Worm (Caenorhabditis elegans) whole organism, mixed stage, embryonic: Measurements from ENCODE around the gene C25A11.2.
A peak's percentile ranks its signal among the peaks of the same experiment; 100 is the strongest.

Experiments used
- M03D4.4 ChIP-seq: sonication (generic microtip); optimal IDR thresholded peaks from 2 replicates; lab custom pipeline; 2017; ENCODE audit warnings: mild to moderate bottlenecking, missing genetic modification characterization, missing compliant biosample characterization
- bed-3 ChIP-seq: fragments of 200-800 bp; sonication (Bioruptor generic); optimal IDR thresholded peaks from 3 replicates; lab custom pipeline; 2018; ENCODE audit warnings: mild to moderate bottlenecking, missing genetic modification characterization, moderate library complexity, missing compliant biosample characterization
- blmp-1 ChIP-seq: fragments of 150-350 bp; optimal IDR thresholded peaks from 2 replicates; lab custom pipeline; 2014; ENCODE audit warnings: missing biosample characterization, missing genetic modification characterization
- ceh-39 ChIP-seq: fragments of 150-350 bp; optimal IDR thresholded peaks from 2 replicates; lab custom pipeline; 2014; ENCODE audit warnings: missing biosample characterization, missing genetic modification characterization
- ceh-43 ChIP-seq: fragments of 200-800 bp; sonication (Bioruptor generic); optimal IDR thresholded peaks from 2 replicates; lab custom pipeline; 2018; ENCODE audit warnings: mild to moderate bottlenecking, missing genetic modification characterization, moderate library complexity, missing compliant biosample characterization
- ceh-83 ChIP-seq: fragments of 200-800 bp; sonication (Bioruptor generic); optimal IDR thresholded peaks from 2 replicates; lab custom pipeline; 2018; ENCODE audit warnings: mild to moderate bottlenecking, missing genetic modification characterization, missing compliant biosample characterization
- ces-1 ChIP-seq: fragments of 150-350 bp; optimal IDR thresholded peaks from 2 replicates; lab custom pipeline; 2014; ENCODE audit warnings: missing biosample characterization, missing genetic modification reagents, missing genetic modification characterization
- cnd-1 ChIP-seq: fragments of 200-800 bp; sonication (Bioruptor generic); optimal IDR thresholded peaks from 2 replicates; lab custom pipeline; 2018; ENCODE audit warnings: mild to moderate bottlenecking, missing genetic modification characterization, missing compliant biosample characterization
- drap-1 ChIP-seq: fragments of 200-800 bp; sonication (Bioruptor generic); optimal IDR thresholded peaks from 3 replicates; lab custom pipeline; 2018; ENCODE audit warnings: mild to moderate bottlenecking, missing genetic modification characterization, missing compliant biosample characterization
- elt-1 ChIP-seq: sonication (generic microtip); optimal IDR thresholded peaks from 2 replicates; lab custom pipeline; 2017; ENCODE audit warnings: missing genetic modification characterization, mild to moderate bottlenecking, missing compliant biosample characterization, antibody characterized with exemption, moderate library complexity, borderline replicate concordance; ENCODE audit not compliant: insufficient read depth
- elt-3 ChIP-seq: fragments of 150-350 bp; optimal IDR thresholded peaks from 2 replicates; lab custom pipeline; 2014; ENCODE audit warnings: missing biosample characterization, missing genetic modification characterization
- flh-1 ChIP-seq: fragments of 200-800 bp; sonication (Bioruptor generic); optimal IDR thresholded peaks from 2 replicates; lab custom pipeline; 2018; ENCODE audit warnings: mild to moderate bottlenecking, missing genetic modification characterization, moderate library complexity, missing compliant biosample characterization
- ham-2 ChIP-seq: fragments of 200-800 bp; sonication (Bioruptor generic); optimal IDR thresholded peaks from 2 replicates; lab custom pipeline; 2018; ENCODE audit warnings: mild to moderate bottlenecking, missing genetic modification characterization, missing compliant biosample characterization
- hlh-1 ChIP-seq: fragments of 150-350 bp; optimal IDR thresholded peaks from 2 replicates; lab custom pipeline; 2014; ENCODE audit warnings: missing biosample characterization, missing genetic modification reagents, missing genetic modification characterization
- lin-13 ChIP-seq: fragments of 150-350 bp; optimal IDR thresholded peaks from 2 replicates; lab custom pipeline; 2014; ENCODE audit warnings: missing biosample characterization, missing genetic modification characterization
- lin-32 ChIP-seq: fragments of 200-800 bp; sonication (Bioruptor generic); optimal IDR thresholded peaks from 2 replicates; lab custom pipeline; 2018; ENCODE audit warnings: mild to moderate bottlenecking, missing genetic modification characterization, missing compliant biosample characterization
- lsy-2 ChIP-seq: fragments of 150-350 bp; optimal IDR thresholded peaks from 2 replicates; lab custom pipeline; 2014; ENCODE audit warnings: missing biosample characterization, missing genetic modification characterization
- mab-5 ChIP-seq: fragments of 150-350 bp; optimal IDR thresholded peaks from 2 replicates; lab custom pipeline; 2014; ENCODE audit warnings: missing biosample characterization, missing genetic modification characterization
- mep-1 ChIP-seq: fragments of 150-350 bp; optimal IDR thresholded peaks from 2 replicates; lab custom pipeline; 2017; ENCODE audit warnings: missing biosample characterization, missing genetic modification reagents, missing genetic modification characterization, inconsistent platforms
- mls-2 ChIP-seq: sonication (generic microtip); optimal IDR thresholded peaks from 2 replicates; lab custom pipeline; 2016; ENCODE audit warnings: mild to moderate bottlenecking, missing genetic modification characterization, moderate library complexity, missing compliant biosample characterization
- nhr-12 ChIP-seq: fragments of 150-350 bp; optimal IDR thresholded peaks from 2 replicates; lab custom pipeline; 2014; ENCODE audit warnings: missing biosample characterization, missing genetic modification characterization
- nhr-2 ChIP-seq: fragments of 150-350 bp; optimal IDR thresholded peaks from 2 replicates; lab custom pipeline; 2014; ENCODE audit warnings: missing biosample characterization, missing genetic modification characterization
- nhr-237 ChIP-seq: fragments of 150-350 bp; optimal IDR thresholded peaks from 2 replicates; lab custom pipeline; 2014; ENCODE audit warnings: missing biosample characterization, missing genetic modification characterization
- nhr-28 ChIP-seq: fragments of 150-350 bp; optimal IDR thresholded peaks from 2 replicates; lab custom pipeline; 2014; ENCODE audit warnings: missing biosample characterization, missing genetic modification characterization
- nhr-76 ChIP-seq: sonication (generic microtip); optimal IDR thresholded peaks from 2 replicates; lab custom pipeline; 2017; ENCODE audit warnings: missing biosample characterization, missing genetic modification characterization
- pha-4 ChIP-seq: fragments of 150-350 bp; optimal IDR thresholded peaks from 2 replicates; lab custom pipeline; 2018; ENCODE audit warnings: missing biosample characterization, missing genetic modification reagents, missing genetic modification characterization
- sem-2 ChIP-seq: fragments of 200-800 bp; sonication (Bioruptor generic); optimal IDR thresholded peaks from 2 replicates; lab custom pipeline; 2018; ENCODE audit warnings: mild to moderate bottlenecking, missing genetic modification characterization, missing compliant biosample characterization
- snpc-4 ChIP-seq: fragments of 150-350 bp; optimal IDR thresholded peaks from 2 replicates; lab custom pipeline; 2014; ENCODE audit warnings: missing biosample characterization, missing genetic modification characterization
- sptf-1 ChIP-seq: sonication (generic microtip); optimal IDR thresholded peaks from 2 replicates; lab custom pipeline; 2017; ENCODE audit warnings: mild to moderate bottlenecking, missing genetic modification characterization, moderate library complexity, missing compliant biosample characterization
- tbx-8 ChIP-seq: fragments of 200-800 bp; sonication (Bioruptor generic); optimal IDR thresholded peaks from 2 replicates; lab custom pipeline; 2018; ENCODE audit warnings: mild to moderate bottlenecking, missing genetic modification characterization, moderate library complexity, missing compliant biosample characterization
- unc-120 ChIP-seq: sonication (generic microtip); optimal IDR thresholded peaks from 2 replicates; lab custom pipeline; 2017; ENCODE audit warnings: missing genetic modification characterization, missing compliant biosample characterization; ENCODE audit not compliant: poor library complexity, severe bottlenecking
- unc-39 ChIP-seq: fragments of 150-350 bp; optimal IDR thresholded peaks from 2 replicates; lab custom pipeline; 2014; ENCODE audit warnings: missing biosample characterization, missing genetic modification characterization
- unc-62 ChIP-seq: fragments of 150-350 bp; optimal IDR thresholded peaks from 2 replicates; lab custom pipeline; 2014; ENCODE audit warnings: missing biosample characterization, missing genetic modification reagents, missing genetic modification characterization
- zip-8 ChIP-seq: fragments of 150-350 bp; optimal IDR thresholded peaks from 2 replicates; lab custom pipeline; 2014; ENCODE audit warnings: missing biosample characterization, missing genetic modification characterization
- ztf-11 ChIP-seq: fragments of 150-350 bp; optimal IDR thresholded peaks from 2 replicates; lab custom pipeline; 2014; ENCODE audit warnings: missing biosample characterization, missing genetic modification characterization

C25A11.2 gene

ce11 chrX:9069070-9069469 is 44.8 kb upstream of the C25A11.2 start:
- TF ChIP-seq ceh-83 (GFP tag; lab: Kevin White, UChicago) (no peak), unc-62 (GFP tag; lab: Kevin White, UChicago) (peak; percentile 17), unc-120 (tag; lab: Kevin White, UChicago) (no peak), hlh-1 (tag; lab: Kevin White, UChicago) (peak; percentile 83)

ce11 chrX:9074497-9074896 is 39.4 kb upstream of the C25A11.2 start:
- no peak for TF ChIP-seq ces-1 (GFP tag; lab: Kevin White, UChicago)

ce11 chrX:9076886-9077285 is 37.0 kb upstream of the C25A11.2 start, which contains the start of gene F47E1.1:
Gene F47E1.1 (plus strand): TSS chrX:9077186.
- TF ChIP-seq nhr-12 (tag; lab: Kevin White, UChicago) (no peak), mls-2 (tag; lab: Kevin White, UChicago) (no peak), tbx-8 (GFP tag; lab: Kevin White, UChicago) (no peak), nhr-76 (no peak), ces-1 (GFP tag; lab: Kevin White, UChicago) (no peak), drap-1 (no peak), nhr-28 (tag; lab: Kevin White, UChicago) (no peak), blmp-1 (tag; lab: Kevin White, UChicago) (no peak), unc-39 (tag; lab: Kevin White, UChicago) (no peak), lin-32 (GFP tag; lab: Kevin White, UChicago) (no peak), M03D4.4 (tag; lab: Kevin White, UChicago) (no peak), flh-1 (GFP tag; lab: Kevin White, UChicago) (no peak), unc-120 (tag; lab: Kevin White, UChicago) (no peak), ceh-43 (GFP tag; lab: Kevin White, UChicago) (no peak), snpc-4 (tag; lab: Kevin White, UChicago) (no peak), nhr-237 (tag; lab: Kevin White, UChicago) (no peak), elt-1 (no peak), sptf-1 (tag; lab: Kevin White, UChicago) (no peak), sem-2 (GFP tag; lab: Kevin White, UChicago) (no peak), bed-3 (no peak)

- TF ChIP-seq sptf-1 (tag; lab: Kevin White, UChicago) = peak; percentile 67
- TF ChIP-seq ceh-43 (GFP tag; lab: Kevin White, UChicago) = peak; percentile 7
- no peak for TF ChIP-seq unc-62 (GFP tag; lab: Kevin White, UChicago)
- TF ChIP-seq ham-2 (GFP tag; lab: Kevin White, UChicago) = peak; percentile 27
- peak; percentile 67 for TF ChIP-seq M03D4.4 (tag; lab: Kevin White, UChicago)
- TF ChIP-seq mab-5 (tag; lab: Kevin White, UChicago) = no peak
- TF ChIP-seq drap-1 = peak; percentile 70
- peak; percentile 81 for TF ChIP-seq ceh-83 (GFP tag; lab: Kevin White, UChicago)
- TF ChIP-seq lin-32 (GFP tag; lab: Kevin White, UChicago) = peak; percentile 72
- TF ChIP-seq hlh-1 (tag; lab: Kevin White, UChicago) = no peak
- TF ChIP-seq elt-1 = no peak
- no peak for TF ChIP-seq pha-4 (tag; lab: Kevin White, UChicago)
- no peak for TF ChIP-seq flh-1 (GFP tag; lab: Kevin White, UChicago)
- TF ChIP-seq cnd-1 (tag; lab: Kevin White, UChicago) = peak; percentile 74
- no peak for TF ChIP-seq elt-3 (tag; lab: Kevin White, UChicago)
- TF ChIP-seq snpc-4 (tag; lab: Kevin White, UChicago) = no peak
- no peak for TF ChIP-seq lsy-2
- TF ChIP-seq nhr-237 (tag; lab: Kevin White, UChicago) = no peak
- no peak for TF ChIP-seq nhr-76
- no peak for TF ChIP-seq blmp-1 (tag; lab: Kevin White, UChicago)
- peak; percentile 13 for TF ChIP-seq bed-3
- TF ChIP-seq mep-1 = no peak
- no peak for TF ChIP-seq zip-8
- no peak for TF ChIP-seq nhr-28 (tag; lab: Kevin White, UChicago)
- TF ChIP-seq unc-120 (tag; lab: Kevin White, UChicago) = peak; percentile 20
- no peak for TF ChIP-seq ztf-11 (tag; lab: Kevin White, UChicago)
- TF ChIP-seq tbx-8 (GFP tag; lab: Kevin White, UChicago) = no peak
- TF ChIP-seq lin-13 = peak; percentile 22
- peak; percentile 43 for TF ChIP-seq sem-2 (GFP tag; lab: Kevin White, UChicago)
- no peak for TF ChIP-seq nhr-2 (tag; lab: Kevin White, UChicago)
- no peak for TF ChIP-seq ceh-39 (tag; lab: Kevin White, UChicago)
- no peak for TF ChIP-seq unc-39 (tag; lab: Kevin White, UChicago)
- TF ChIP-seq ces-1 (GFP tag; lab: Kevin White, UChicago) = no peak
- TF ChIP-seq nhr-12 (tag; lab: Kevin White, UChicago) = no peak
- no peak for TF ChIP-seq mls-2 (tag; lab: Kevin White, UChicago)
Observed at ce11 chrX:9078149-9078548, 35.7 kb upstream of the C25A11.2 start.
